Fruit fly (Drosophila melanogaster) whole organism, embryonic: ENCODE results near the gene HDAC4.
A peak's percentile ranks its signal among the peaks of the same experiment; 100 is the strongest.

Experiments used
- Bgb ChIP-seq: fragments of 200-800 bp; sonication (Bioruptor generic); IDR thresholded peaks from 2 replicates; pipeline ENCODE4 v1.3.6; 2022; ENCODE audit warnings: missing biosample characterization, missing genetic modification characterization; ENCODE audit not compliant: partially characterized antibody
- Blimp-1 ChIP-seq: fragments of 200-800 bp; sonication (Bioruptor generic); optimal IDR thresholded peaks from 3 replicates; lab custom pipeline; 2018; ENCODE audit warnings: missing biosample characterization, missing genetic modification characterization, mild to moderate bottlenecking, moderate library complexity, missing genetic modification reagents
- CG10274 ChIP-seq: fragments of 200-800 bp; sonication (Bioruptor generic); optimal IDR thresholded peaks from 3 replicates; lab custom pipeline; 2017; ENCODE audit warnings: missing biosample characterization, mild to moderate bottlenecking, missing genetic modification characterization
- CG11398 ChIP-seq: fragments of 200-800 bp; sonication (Bioruptor generic); optimal IDR thresholded peaks from 2 replicates; lab custom pipeline; 2016; ENCODE audit warnings: missing biosample characterization, missing genetic modification characterization
- CG11560 ChIP-seq: fragments of 200-800 bp; sonication (Bioruptor generic); IDR thresholded peaks from 3 replicates; pipeline ENCODE4 v1.3.6; 2022; ENCODE audit warnings: missing biosample characterization, missing genetic modification characterization
- CG1233 ChIP-seq: fragments of 200-800 bp; sonication (Bioruptor generic); optimal IDR thresholded peaks from 4 replicates; lab custom pipeline; 2018; ENCODE audit warnings: missing biosample characterization, mild to moderate bottlenecking, missing genetic modification characterization
- CG12391 ChIP-seq: fragments of 200-800 bp; sonication (Bioruptor generic); optimal IDR thresholded peaks from 3 replicates; lab custom pipeline; 2018; ENCODE audit warnings: missing biosample characterization, mild to moderate bottlenecking, missing genetic modification characterization, moderate library complexity
- CG13624 ChIP-seq: fragments of 200-800 bp; sonication (Bioruptor generic); optimal IDR thresholded peaks from 2 replicates; lab custom pipeline; 2016; ENCODE audit warnings: missing biosample characterization, missing genetic modification characterization
- CG14050 ChIP-seq: fragments of 200-800 bp; sonication (Bioruptor generic); IDR thresholded peaks from 3 replicates; pipeline ENCODE4 v1.3.6; 2022; ENCODE audit warnings: missing biosample characterization, missing genetic modification characterization
- CG16779 ChIP-seq: fragments of 200-800 bp; sonication (Bioruptor generic); IDR thresholded peaks from 2 replicates; pipeline ENCODE4 v1.3.6; 2022; ENCODE audit warnings: missing biosample characterization, missing genetic modification characterization
- CG17361 ChIP-seq: fragments of 200-800 bp; sonication (Bioruptor generic); IDR thresholded peaks from 3 replicates; pipeline ENCODE4 v1.3.6; 2022; ENCODE audit warnings: missing biosample characterization, missing genetic modification characterization
- CG17568 ChIP-seq: fragments of 200-800 bp; sonication (Bioruptor generic); optimal IDR thresholded peaks from 2 replicates; lab custom pipeline; 2018; ENCODE audit warnings: missing biosample characterization, mild to moderate bottlenecking, missing genetic modification characterization, moderate library complexity
- CG17802 ChIP-seq: fragments of 200-800 bp; sonication (Bioruptor generic); optimal IDR thresholded peaks from 2 replicates; lab custom pipeline; 2018; ENCODE audit warnings: missing biosample characterization, mild to moderate bottlenecking, missing genetic modification characterization, moderate library complexity
- CG1832 ChIP-seq: fragments of 200-800 bp; sonication (Bioruptor generic); optimal IDR thresholded peaks from 2 replicates; lab custom pipeline; 2017; ENCODE audit warnings: missing biosample characterization, mild to moderate bottlenecking, missing genetic modification characterization, inconsistent platforms
- CG2116 ChIP-seq: fragments of 200-800 bp; sonication (Bioruptor generic); optimal IDR thresholded peaks from 3 replicates; lab custom pipeline; 2018; ENCODE audit warnings: missing biosample characterization, mild to moderate bottlenecking, missing genetic modification characterization
- CG3407 ChIP-seq: fragments of 200-800 bp; sonication (Bioruptor generic); optimal IDR thresholded peaks from 2 replicates; lab custom pipeline; 2018; ENCODE audit warnings: missing biosample characterization, mild to moderate bottlenecking, missing genetic modification characterization
- CG4424 ChIP-seq: fragments of 200-800 bp; sonication (Bioruptor generic); optimal IDR thresholded peaks from 3 replicates; lab custom pipeline; 2016; ENCODE audit warnings: missing biosample characterization, missing genetic modification characterization
- CG6254 ChIP-seq: fragments of 200-800 bp; sonication (Bioruptor generic); optimal IDR thresholded peaks from 3 replicates; lab custom pipeline; 2017; ENCODE audit warnings: mild to moderate bottlenecking, missing biosample characterization, missing genetic modification reagents, missing genetic modification characterization
- CG6654 ChIP-seq: fragments of 200-800 bp; sonication (Bioruptor generic); optimal IDR thresholded peaks from 2 replicates; lab custom pipeline; 2017; ENCODE audit warnings: missing biosample characterization, mild to moderate bottlenecking, missing genetic modification characterization
- CG7271 ChIP-seq: fragments of 200-800 bp; sonication (Bioruptor generic); optimal IDR thresholded peaks from 2 replicates; lab custom pipeline; 2018; ENCODE audit warnings: missing biosample characterization, mild to moderate bottlenecking, missing genetic modification characterization, moderate library complexity
- CG7987 ChIP-seq: fragments of 200-800 bp; sonication (Bioruptor generic); optimal IDR thresholded peaks from 2 replicates; lab custom pipeline; 2018; ENCODE audit warnings: missing biosample characterization, mild to moderate bottlenecking, missing genetic modification characterization, moderate library complexity
- CG9727 ChIP-seq: fragments of 200-800 bp; sonication (Bioruptor generic); optimal IDR thresholded peaks from 3 replicates; lab custom pipeline; 2017; ENCODE audit warnings: missing biosample characterization, mild to moderate bottlenecking, missing genetic modification characterization
- H2.0 ChIP-seq: fragments of 200-800 bp; sonication (Bioruptor generic); IDR thresholded peaks from 2 replicates; pipeline ENCODE4 v1.3.6; 2022; ENCODE audit warnings: missing biosample characterization, missing genetic modification characterization
- Lim3 ChIP-seq: fragments of 200-800 bp; sonication (Bioruptor generic); IDR thresholded peaks from 2 replicates; pipeline ENCODE4 v1.3.6; 2022; ENCODE audit warnings: missing biosample characterization, missing genetic modification characterization
- MTF-1 ChIP-seq: fragments of 200-800 bp; sonication (Bioruptor generic); optimal IDR thresholded peaks from 2 replicates; lab custom pipeline; 2018; ENCODE audit warnings: missing biosample characterization, mild to moderate bottlenecking, missing genetic modification characterization, borderline replicate concordance
- Mad ChIP-seq: fragments of 200-800 bp; sonication (Bioruptor generic); optimal IDR thresholded peaks from 2 replicates; lab custom pipeline; 2016; ENCODE audit warnings: missing biosample characterization, missing genetic modification characterization
- Stat92E ChIP-seq, 3 experiments: fragments of >200 bp in 2 of 3; fragments of 200-800 bp in 1 of 3; sonication (Bioruptor generic) in 1 of 3; optimal IDR thresholded peaks; 2 replicates each; lab custom pipeline; 2017 to 2019; ENCODE audit warnings: missing biosample characterization in 3 of 3, missing genetic modification characterization in 3 of 3, mild to moderate bottlenecking in 1 of 3, moderate library complexity in 1 of 3
- TFAM ChIP-seq: fragments of 200-800 bp; sonication (Bioruptor generic); optimal IDR thresholded peaks from 2 replicates; lab custom pipeline; 2017; ENCODE audit warnings: missing biosample characterization, missing genetic modification characterization, inconsistent platforms
- ap ChIP-seq: fragments of 200-800 bp; sonication (Bioruptor generic); IDR thresholded peaks from 2 replicates; pipeline ENCODE4 v1.3.6; 2022; ENCODE audit warnings: missing biosample characterization, missing genetic modification characterization
- ase ChIP-seq: fragments of 200-800 bp; sonication (Bioruptor generic); IDR thresholded peaks from 3 replicates; pipeline ENCODE4 v1.3.6; 2022; ENCODE audit warnings: missing biosample characterization, missing genetic modification characterization
- bab2 ChIP-seq: fragments of 200-800 bp; sonication (Bioruptor generic); optimal IDR thresholded peaks from 2 replicates; lab custom pipeline; 2016; ENCODE audit warnings: missing biosample characterization, missing genetic modification characterization
- bowl ChIP-seq: fragments of 200-800 bp; sonication (Bioruptor generic); IDR thresholded peaks from 2 replicates; pipeline ENCODE4 v1.3.6; 2022; ENCODE audit warnings: missing biosample characterization, missing genetic modification characterization
- br ChIP-seq: fragments of >200 bp; optimal IDR thresholded peaks from 2 replicates; lab custom pipeline; 2017
- caup ChIP-seq: fragments of 200-800 bp; sonication (Bioruptor generic); optimal IDR thresholded peaks from 3 replicates; lab custom pipeline; 2017; ENCODE audit warnings: missing biosample characterization, mild to moderate bottlenecking, missing genetic modification characterization, moderate library complexity; ENCODE audit not compliant: severe bottlenecking
- cwo ChIP-seq: fragments of 200-800 bp; sonication (Bioruptor generic); optimal IDR thresholded peaks from 3 replicates; lab custom pipeline; 2017; ENCODE audit warnings: missing biosample characterization, missing genetic modification characterization, mild to moderate bottlenecking, moderate library complexity, missing genetic modification reagents
- dm ChIP-seq: fragments of 200-800 bp; sonication (Bioruptor generic); optimal IDR thresholded peaks from 3 replicates; lab custom pipeline; 2016; ENCODE audit warnings: missing biosample characterization, missing genetic modification characterization
- ewg ChIP-seq: fragments of 200-800 bp; sonication (Bioruptor generic); optimal IDR thresholded peaks from 3 replicates; lab custom pipeline; 2017; ENCODE audit warnings: mild to moderate bottlenecking, missing biosample characterization, missing genetic modification reagents, missing genetic modification characterization
- fu2 ChIP-seq: fragments of 200-800 bp; sonication (Bioruptor generic); optimal IDR thresholded peaks from 2 replicates; lab custom pipeline; 2016; ENCODE audit warnings: missing biosample characterization, missing genetic modification characterization
- gsb ChIP-seq: fragments of 200-800 bp; sonication (Bioruptor generic); IDR thresholded peaks from 2 replicates; pipeline ENCODE4 v1.3.6; 2022; ENCODE audit warnings: missing biosample characterization, missing genetic modification characterization
- kni ChIP-seq: fragments of 200-800 bp; sonication (Bioruptor generic); optimal IDR thresholded peaks from 3 replicates; lab custom pipeline; 2017; ENCODE audit warnings: mild to moderate bottlenecking, missing biosample characterization, missing genetic modification reagents, missing genetic modification characterization
- lab ChIP-seq: fragments of 200-800 bp; sonication (Bioruptor generic); optimal IDR thresholded peaks from 3 replicates; lab custom pipeline; 2017; ENCODE audit warnings: missing biosample characterization, missing genetic modification characterization, mild to moderate bottlenecking, moderate library complexity, missing genetic modification reagents
- peb ChIP-seq: fragments of 200-800 bp; sonication (Bioruptor generic); IDR thresholded peaks from 2 replicates; pipeline ENCODE4 v1.3.6; 2022; ENCODE audit warnings: missing biosample characterization, missing genetic modification characterization
- pum ChIP-seq: fragments of 200-800 bp; sonication (Bioruptor generic); optimal IDR thresholded peaks from 2 replicates; lab custom pipeline; 2016; ENCODE audit warnings: missing biosample characterization, missing genetic modification characterization
- salm ChIP-seq: fragments of 200-800 bp; sonication (Bioruptor generic); optimal IDR thresholded peaks from 2 replicates; lab custom pipeline; 2018; ENCODE audit warnings: missing biosample characterization, mild to moderate bottlenecking, missing genetic modification characterization
- sima ChIP-seq: fragments of 200-800 bp; sonication (Bioruptor generic); optimal IDR thresholded peaks from 2 replicates; lab custom pipeline; 2016; ENCODE audit warnings: missing biosample characterization, missing genetic modification characterization
- slou ChIP-seq: fragments of 200-800 bp; sonication (Bioruptor generic); optimal IDR thresholded peaks from 3 replicates; lab custom pipeline; 2016; ENCODE audit warnings: missing biosample characterization, missing genetic modification characterization
- so ChIP-seq: fragments of 200-800 bp; sonication (Bioruptor generic); IDR thresholded peaks from 3 replicates; pipeline ENCODE4 v1.3.6; 2022; ENCODE audit warnings: missing biosample characterization, missing genetic modification characterization
- ttk ChIP-seq: fragments of 200-800 bp; sonication (Bioruptor generic); IDR thresholded peaks from 2 replicates; pipeline ENCODE4 v2.1.2; 2022; ENCODE audit warnings: missing biosample characterization, missing genetic modification characterization
- tup ChIP-seq: fragments of 200-800 bp; sonication (Bioruptor generic); optimal IDR thresholded peaks from 2 replicates; lab custom pipeline; 2016; ENCODE audit warnings: missing biosample characterization, mild to moderate bottlenecking, missing genetic modification characterization, moderate library complexity
- tx ChIP-seq: fragments of 200-800 bp; sonication (Bioruptor generic); optimal IDR thresholded peaks from 2 replicates; lab custom pipeline; 2016; ENCODE audit warnings: missing biosample characterization, missing genetic modification characterization
- wdn ChIP-seq: fragments of 200-800 bp; sonication (Bioruptor generic); IDR thresholded peaks from 2 replicates; pipeline ENCODE4 v1.3.6; 2022; ENCODE audit warnings: missing biosample characterization, missing genetic modification characterization

The HDAC4 gene

DNA sequence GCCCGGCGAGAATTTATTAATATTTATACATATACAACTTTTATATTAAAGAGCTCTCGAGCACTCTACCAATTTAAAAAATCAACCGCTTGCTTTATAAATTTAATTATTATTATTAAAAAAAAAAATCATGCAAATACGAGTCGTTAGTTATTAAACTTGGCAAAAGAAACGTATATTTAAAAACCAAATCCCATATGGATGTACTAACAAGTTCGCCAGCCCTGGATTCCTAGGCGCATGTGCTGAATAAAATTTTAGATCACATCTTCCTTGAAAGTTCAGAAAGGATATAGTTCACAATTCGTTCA lies 26.7 kb downstream of the HDAC4 start, which contains the start of gene comt (continued):
- TF ChIP-seq Stat92E (GFP tag; optimal IDR thresholded peaks at IDR 0.05; lab: Kevin White, UChicago) = no peak
- TF ChIP-seq H2.0 = peak; percentile 43; the same call in 1 of the 2 replicates
- TF ChIP-seq CG14050 (GFP tag; lab: Robert Waterston, UW) = peak; percentile 49; the same call in 1 of the 3 replicates
- TF ChIP-seq CG7987 (GFP tag; lab: Kevin White, UChicago) = no peak
- TF ChIP-seq ttk (GFP tag; lab: Robert Waterston, UW) = no peak
- TF ChIP-seq peb = 0 out of 2 replicates have a peak, but pooled peaks have one; percentile 19
- no peak for TF ChIP-seq fu2 (GFP tag; lab: Kevin White, UChicago)
- TF ChIP-seq CG6654 (GFP tag; lab: Kevin White, UChicago) = no peak
- TF ChIP-seq Blimp-1 = peak; percentile 69
- no peak for TF ChIP-seq gsb (GFP tag; lab: Robert Waterston, UW)
- no peak for TF ChIP-seq TFAM
- TF ChIP-seq CG17802 (tag; lab: Kevin White, UChicago) = no peak
- no peak for TF ChIP-seq lab (GFP tag; lab: Kevin White, UChicago)
- TF ChIP-seq CG9727 (GFP tag; lab: Kevin White, UChicago) = peak; percentile 74
- peak; percentile 8 for TF ChIP-seq CG3407
- TF ChIP-seq CG17568 (GFP tag; lab: Kevin White, UChicago) = no peak
- TF ChIP-seq CG7271 = peak; percentile 38
- TF ChIP-seq CG1832 = no peak
- TF ChIP-seq slou (GFP tag; lab: Kevin White, UChicago) = no peak
- TF ChIP-seq caup = peak; percentile 47
- no peak for TF ChIP-seq CG13624 (GFP tag; lab: Kevin White, UChicago)
- TF ChIP-seq tx (GFP tag; lab: Kevin White, UChicago) = no peak
- TF ChIP-seq bab2 (GFP tag; lab: Kevin White, UChicago) = no peak
- 0 out of 3 replicates have a peak, but pooled peaks have one; percentile 36 for TF ChIP-seq ase (GFP tag; lab: Robert Waterston, UW)
- peak; percentile 87 for TF ChIP-seq CG12391 (tag; lab: Kevin White, UChicago)
- peak; percentile 70 for TF ChIP-seq CG2116 (GFP tag; lab: Kevin White, UChicago)
- 0 out of 2 replicates have a peak, but pooled peaks have one; percentile 14 for TF ChIP-seq wdn
- TF ChIP-seq Bgb = no peak
- no peak for TF ChIP-seq kni (GFP tag; lab: Kevin White, UChicago)
- peak; percentile 63 for TF ChIP-seq CG6254 (GFP tag; lab: Kevin White, UChicago)
- TF ChIP-seq dm (GFP tag; lab: Kevin White, UChicago) = no peak
- peak; percentile 81; the same call in 2 of the 3 replicates for TF ChIP-seq CG17361 (GFP tag; lab: Robert Waterston, UW)
- no peak for TF ChIP-seq CG11560 (tag; lab: Robert Waterston, UW)
- TF ChIP-seq sima (GFP tag; lab: Kevin White, UChicago) = no peak
- 0 out of 2 replicates have a peak, but pooled peaks have one; percentile 18 for TF ChIP-seq bowl (GFP tag; lab: Robert Waterston, UW)
- TF ChIP-seq MTF-1 (GFP tag; lab: Kevin White, UChicago) = peak; percentile 22
- no peak for TF ChIP-seq CG16779
- TF ChIP-seq cwo (GFP tag; lab: Kevin White, UChicago) = peak; percentile 27
- TF ChIP-seq tup = no peak
- no peak for TF ChIP-seq CG10274
- TF ChIP-seq pum = no peak
- no peak for TF ChIP-seq br (lab: Kevin White, UChicago)
- no peak; the same call in 2 of the 3 replicates for TF ChIP-seq so
- no peak for TF ChIP-seq salm (tag; lab: Kevin White, UChicago)
- peak; percentile 53; the same call in 1 of the 2 replicates for TF ChIP-seq ap (GFP tag; lab: Robert Waterston, UW)
- TF ChIP-seq Lim3 (GFP tag; lab: Robert Waterston, UW) = no peak
- TF ChIP-seq CG4424 (GFP tag; lab: Kevin White, UChicago) = peak; percentile 64
- no peak for TF ChIP-seq CG11398 (GFP tag; lab: Kevin White, UChicago)
- no peak for TF ChIP-seq CG1233 (GFP tag; lab: Kevin White, UChicago)
- peak; percentile 88 for TF ChIP-seq ewg (GFP tag; lab: Kevin White, UChicago)
- no peak for TF ChIP-seq Mad (GFP tag; lab: Kevin White, UChicago)
